Fruit fly (Drosophila melanogaster) whole organism, embryonic: ENCODE results near the gene Uba5.

ENCODE experiments used
- Abd-B ChIP-seq: fragments of 200-800 bp; sonication (Bioruptor generic); optimal IDR thresholded peaks from 2 replicates; lab custom pipeline; 2018; ENCODE audit warnings: missing biosample characterization, mild to moderate bottlenecking, missing genetic modification characterization, moderate library complexity
- Aef1 ChIP-seq: fragments of 200-800 bp; sonication (Bioruptor generic); IDR thresholded peaks from 3 replicates; pipeline ENCODE4 v1.3.6; 2022; ENCODE audit warnings: missing biosample characterization, missing genetic modification characterization
- Antp ChIP-seq: fragments of 200-800 bp; sonication (Bioruptor generic); optimal IDR thresholded peaks from 3 replicates; lab custom pipeline; 2016; ENCODE audit warnings: missing biosample characterization, missing genetic modification characterization
- B-H2 ChIP-seq: fragments of 200-800 bp; sonication (Bioruptor generic); optimal IDR thresholded peaks from 2 replicates; lab custom pipeline; 2018; ENCODE audit warnings: missing biosample characterization, mild to moderate bottlenecking, missing genetic modification characterization
- C15 ChIP-seq: fragments of 200-800 bp; sonication (Bioruptor generic); IDR thresholded peaks from 3 replicates; pipeline ENCODE4 v1.3.6; 2022; ENCODE audit warnings: missing biosample characterization, missing genetic modification characterization
- CG10431 ChIP-seq: fragments of 200-800 bp; sonication (Bioruptor generic); optimal IDR thresholded peaks from 3 replicates; lab custom pipeline; 2018; ENCODE audit warnings: missing biosample characterization, mild to moderate bottlenecking, missing genetic modification characterization
- CG10462 ChIP-seq: fragments of 200-800 bp; sonication (Bioruptor generic); optimal IDR thresholded peaks from 2 replicates; lab custom pipeline; 2016; ENCODE audit warnings: missing biosample characterization, missing genetic modification characterization
- CG11504 ChIP-seq: fragments of 200-800 bp; sonication (Bioruptor generic); optimal IDR thresholded peaks from 3 replicates; lab custom pipeline; 2019; ENCODE audit warnings: missing biosample characterization, mild to moderate bottlenecking, missing genetic modification characterization, moderate library complexity
- CG1233 ChIP-seq: fragments of 200-800 bp; sonication (Bioruptor generic); optimal IDR thresholded peaks from 4 replicates; lab custom pipeline; 2018; ENCODE audit warnings: missing biosample characterization, mild to moderate bottlenecking, missing genetic modification characterization
- CG12744 ChIP-seq: fragments of 200-800 bp; sonication (Bioruptor generic); optimal IDR thresholded peaks from 2 replicates; lab custom pipeline; 2016; ENCODE audit warnings: missing biosample characterization, missing genetic modification characterization
- CG13296 ChIP-seq: fragments of 200-800 bp; sonication (Bioruptor generic); optimal IDR thresholded peaks from 3 replicates; lab custom pipeline; 2018; ENCODE audit warnings: missing biosample characterization, mild to moderate bottlenecking, missing genetic modification characterization
- CG14667 ChIP-seq: fragments of 200-800 bp; sonication (Bioruptor generic); IDR thresholded peaks from 2 replicates; pipeline ENCODE4 v1.3.6; 2022; ENCODE audit warnings: missing biosample characterization, missing genetic modification characterization
- CG15011 ChIP-seq: fragments of 200-800 bp; sonication (Bioruptor generic); optimal IDR thresholded peaks from 3 replicates; lab custom pipeline; 2018; ENCODE audit warnings: missing biosample characterization, mild to moderate bottlenecking, missing genetic modification characterization
- CG15479 ChIP-seq: fragments of 200-800 bp; sonication (Bioruptor generic); optimal IDR thresholded peaks from 3 replicates; lab custom pipeline; 2019; ENCODE audit warnings: missing biosample characterization, mild to moderate bottlenecking, missing genetic modification characterization, moderate library complexity
- CG17385 ChIP-seq: fragments of 200-800 bp; sonication (Bioruptor generic); optimal IDR thresholded peaks from 3 replicates; lab custom pipeline; 2018; ENCODE audit warnings: missing biosample characterization, mild to moderate bottlenecking, missing genetic modification characterization
- CG2120 ChIP-seq: fragments of 200-800 bp; sonication (Bioruptor generic); optimal IDR thresholded peaks from 3 replicates; lab custom pipeline; 2016; ENCODE audit warnings: missing biosample characterization, missing genetic modification characterization
- CG4360 ChIP-seq: fragments of 200-800 bp; sonication (Bioruptor generic); IDR thresholded peaks from 2 replicates; pipeline ENCODE4 v1.3.6; 2022; ENCODE audit warnings: missing biosample characterization, missing genetic modification characterization
- Dek ChIP-seq: fragments of 200-800 bp; sonication (Bioruptor generic); optimal IDR thresholded peaks from 3 replicates; lab custom pipeline; 2019; ENCODE audit warnings: missing biosample characterization, mild to moderate bottlenecking, missing genetic modification characterization, moderate library complexity
- Dip3 ChIP-seq: fragments of 200-800 bp; sonication (Bioruptor generic); optimal IDR thresholded peaks from 3 replicates; lab custom pipeline; 2016; ENCODE audit warnings: missing biosample characterization, missing genetic modification characterization
- Fer1 ChIP-seq: fragments of 200-800 bp; sonication (Bioruptor generic); optimal IDR thresholded peaks from 2 replicates; lab custom pipeline; 2017; ENCODE audit warnings: missing biosample characterization, mild to moderate bottlenecking, missing genetic modification characterization
- Fer3 ChIP-seq: fragments of 200-800 bp; sonication (Bioruptor generic); optimal IDR thresholded peaks from 2 replicates; lab custom pipeline; 2018; ENCODE audit warnings: missing biosample characterization, mild to moderate bottlenecking, missing genetic modification characterization, moderate library complexity
- HHEX ChIP-seq: fragments of 200-800 bp; sonication (Bioruptor generic); optimal IDR thresholded peaks from 3 replicates; lab custom pipeline; 2017; ENCODE audit warnings: missing biosample characterization, mild to moderate bottlenecking, missing genetic modification characterization, missing genetic modification reagents
- HLHmδ ChIP-seq: fragments of 200-800 bp; sonication (Bioruptor generic); optimal IDR thresholded peaks from 2 replicates; lab custom pipeline; 2018; ENCODE audit warnings: missing biosample characterization, mild to moderate bottlenecking, missing genetic modification characterization, moderate library complexity
- HmgZ ChIP-seq: fragments of 200-800 bp; sonication (Bioruptor generic); optimal IDR thresholded peaks from 2 replicates; lab custom pipeline; 2018; ENCODE audit warnings: missing biosample characterization, mild to moderate bottlenecking, missing genetic modification characterization
- Oaz ChIP-seq: fragments of 200-800 bp; sonication (Bioruptor generic); IDR thresholded peaks from 2 replicates; pipeline ENCODE4 v1.3.6; 2022; ENCODE audit warnings: missing biosample characterization, missing genetic modification characterization
- Oli ChIP-seq: fragments of 200-800 bp; sonication (Bioruptor generic); optimal IDR thresholded peaks from 2 replicates; lab custom pipeline; 2018; ENCODE audit warnings: missing biosample characterization, mild to moderate bottlenecking, missing genetic modification characterization, moderate library complexity
- Sry-β ChIP-seq: fragments of 200-800 bp; sonication (Bioruptor generic); optimal IDR thresholded peaks from 2 replicates; lab custom pipeline; 2018; ENCODE audit warnings: missing biosample characterization, mild to moderate bottlenecking, missing genetic modification characterization, moderate library complexity
- Sry-δ ChIP-seq: fragments of 200-800 bp; sonication (Bioruptor generic); optimal IDR thresholded peaks from 2 replicates; lab custom pipeline; 2016; ENCODE audit warnings: missing biosample characterization, missing genetic modification characterization
- YL-1 ChIP-seq: fragments of 200-800 bp; sonication (Bioruptor generic); optimal IDR thresholded peaks from 3 replicates; lab custom pipeline; 2017; ENCODE audit warnings: missing biosample characterization, mild to moderate bottlenecking, missing genetic modification characterization
- amos ChIP-seq: fragments of 200-800 bp; sonication (Bioruptor generic); IDR thresholded peaks from 2 replicates; pipeline ENCODE4 v1.3.6; 2022; ENCODE audit warnings: missing biosample characterization, missing genetic modification characterization; ENCODE audit not compliant: partially characterized antibody
- ara ChIP-seq: fragments of 200-800 bp; sonication (Bioruptor generic); IDR thresholded peaks from 2 replicates; pipeline ENCODE4 v1.3.6; 2022; ENCODE audit warnings: missing biosample characterization, missing genetic modification characterization
- cas ChIP-seq: fragments of 200-800 bp; sonication (Bioruptor generic); IDR thresholded peaks from 2 replicates; pipeline ENCODE4 v1.3.6; 2022; ENCODE audit warnings: missing biosample characterization, missing genetic modification characterization
- chm ChIP-seq: fragments of 200-800 bp; sonication (Bioruptor generic); IDR thresholded peaks from 2 replicates; pipeline ENCODE4 v1.3.6; 2022; ENCODE audit warnings: missing biosample characterization, missing genetic modification characterization
- dimm ChIP-seq: fragments of 200-800 bp; sonication (Bioruptor generic); IDR thresholded peaks from 2 replicates; pipeline ENCODE4 v1.3.6; 2022; ENCODE audit warnings: missing biosample characterization, missing genetic modification characterization
- dpn ChIP-seq, 2 experiments: fragments of 200-800 bp; sonication (Bioruptor generic); optimal IDR thresholded peaks; 3 replicates each; lab custom pipeline; 2016; ENCODE audit warnings: missing biosample characterization in 2 of 2, missing genetic modification characterization in 2 of 2
- en ChIP-seq: fragments of 200-800 bp; sonication (Bioruptor generic); optimal IDR thresholded peaks from 2 replicates; lab custom pipeline; 2016; ENCODE audit warnings: missing biosample characterization, missing genetic modification characterization
- esg ChIP-seq: fragments of 200-800 bp; sonication (Bioruptor generic); conservative IDR thresholded peaks from 2 replicates; pipeline ENCODE4 v1.3.6; 2022; ENCODE audit warnings: missing biosample characterization, missing genetic modification characterization
- fd64A ChIP-seq: fragments of 200-800 bp; sonication (Bioruptor generic); optimal IDR thresholded peaks from 3 replicates; lab custom pipeline; 2018; ENCODE audit warnings: missing biosample characterization, mild to moderate bottlenecking, missing genetic modification characterization
- ind ChIP-seq: fragments of 200-800 bp; sonication (Bioruptor generic); optimal IDR thresholded peaks from 3 replicates; lab custom pipeline; 2016; ENCODE audit warnings: missing biosample characterization, missing genetic modification characterization
- knrl ChIP-seq: fragments of 200-800 bp; sonication (Bioruptor generic); IDR thresholded peaks from 3 replicates; pipeline ENCODE4 v1.3.6; 2022; ENCODE audit warnings: missing biosample characterization, missing genetic modification characterization; ENCODE audit not compliant: partially characterized antibody
- lab ChIP-seq: fragments of 200-800 bp; sonication (Bioruptor generic); optimal IDR thresholded peaks from 3 replicates; lab custom pipeline; 2017; ENCODE audit warnings: missing biosample characterization, missing genetic modification characterization, mild to moderate bottlenecking, moderate library complexity, missing genetic modification reagents
- lola ChIP-seq, 3 experiments: fragments of >200 bp in 2 of 3; fragments of 200-800 bp in 1 of 3; sonication (Bioruptor generic) in 1 of 3; optimal IDR thresholded peaks; 2 replicates each; lab custom pipeline; 2017 to 2019; ENCODE audit warnings: missing biosample characterization in 3 of 3, missing genetic modification characterization in 3 of 3, mild to moderate bottlenecking in 1 of 3, moderate library complexity in 1 of 3
- luna ChIP-seq: fragments of 200-800 bp; sonication (Bioruptor generic); optimal IDR thresholded peaks from 2 replicates; lab custom pipeline; 2016; ENCODE audit warnings: missing biosample characterization, missing genetic modification characterization
- mirr ChIP-seq: fragments of 200-800 bp; sonication (Bioruptor generic); optimal IDR thresholded peaks from 3 replicates; lab custom pipeline; 2018; ENCODE audit warnings: missing biosample characterization, mild to moderate bottlenecking, missing genetic modification characterization
- pho ChIP-seq: fragments of 200-800 bp; sonication (Bioruptor generic); optimal IDR thresholded peaks from 2 replicates; lab custom pipeline; 2016; ENCODE audit warnings: missing biosample characterization, missing genetic modification characterization
- stwl ChIP-seq: fragments of 200-800 bp; sonication (Bioruptor generic); optimal IDR thresholded peaks from 3 replicates; lab custom pipeline; 2018; ENCODE audit warnings: missing biosample characterization, mild to moderate bottlenecking, missing genetic modification characterization, moderate library complexity
- tgo ChIP-seq: fragments of 200-800 bp; sonication (Bioruptor generic); IDR thresholded peaks from 3 replicates; pipeline ENCODE4 v1.3.6; 2022; ENCODE audit warnings: missing biosample characterization, missing genetic modification characterization
- tup ChIP-seq: fragments of 200-800 bp; sonication (Bioruptor generic); optimal IDR thresholded peaks from 2 replicates; lab custom pipeline; 2016; ENCODE audit warnings: missing biosample characterization, mild to moderate bottlenecking, missing genetic modification characterization, moderate library complexity
- vvl ChIP-seq: fragments of 200-800 bp; sonication (Bioruptor generic); IDR thresholded peaks from 2 replicates; pipeline ENCODE4 v1.3.6; 2022; ENCODE audit warnings: missing biosample characterization, missing genetic modification characterization
- wdn ChIP-seq: fragments of 200-800 bp; sonication (Bioruptor generic); IDR thresholded peaks from 2 replicates; pipeline ENCODE4 v1.3.6; 2022; ENCODE audit warnings: missing biosample characterization, missing genetic modification characterization
- wor ChIP-seq: fragments of 200-800 bp; sonication (Bioruptor generic); IDR thresholded peaks from 2 replicates; pipeline ENCODE4 v1.3.6; 2022; ENCODE audit warnings: missing biosample characterization, missing genetic modification characterization
- zfh1 ChIP-seq: fragments of 200-800 bp; sonication (Bioruptor generic); IDR thresholded peaks from 3 replicates; pipeline ENCODE4 v1.3.6; 2022; ENCODE audit warnings: missing biosample characterization, missing genetic modification characterization

Gene Uba5

dm6 chrX:11440944-11441343, 42.4 kb upstream of the Uba5 start (continued):
- TF ChIP-seq HHEX (GFP tag; lab: Kevin White, UChicago), result no peak
- no peak for TF ChIP-seq stwl (tag; lab: Kevin White, UChicago)
- TF ChIP-seq pho (GFP tag; lab: Kevin White, UChicago), result no peak
- TF ChIP-seq Sry-δ (GFP tag; lab: Kevin White, UChicago), result no peak
- no peak for TF ChIP-seq HLHmδ (GFP tag; lab: Kevin White, UChicago)
- peak in 1 of 2 experiments; percentile 46 for TF ChIP-seq dpn (GFP tag; optimal IDR thresholded peaks at IDR 0.05; lab: Kevin White, UChicago)
- TF ChIP-seq wdn (GFP tag; lab: Robert Waterston, UW), result no peak
- TF ChIP-seq C15 (GFP tag; lab: Robert Waterston, UW), result no peak
- no peak for TF ChIP-seq cas (GFP tag; lab: Robert Waterston, UW)
- peak; percentile 56 for TF ChIP-seq Oli (tag; lab: Kevin White, UChicago)
- no peak for TF ChIP-seq CG12744
- no peak for TF ChIP-seq Aef1 (GFP tag; lab: Robert Waterston, UW)
- no peak for TF ChIP-seq Fer3 (tag; lab: Kevin White, UChicago)
- TF ChIP-seq Antp (GFP tag; lab: Kevin White, UChicago), result no peak
- no peak for TF ChIP-seq Sry-β (GFP tag; lab: Kevin White, UChicago)
- peak; percentile 73 for TF ChIP-seq CG11504 (tag; lab: Kevin White, UChicago)
- no peak for TF ChIP-seq CG15011 (GFP tag; lab: Kevin White, UChicago)
- no peak for TF ChIP-seq esg (GFP tag; lab: Robert Waterston, UW)
- TF ChIP-seq CG14667 (GFP tag; lab: Robert Waterston, UW), result no peak
- TF ChIP-seq fd64A (GFP tag; lab: Kevin White, UChicago), result no peak
- TF ChIP-seq CG15479 (GFP tag; lab: Kevin White, UChicago), result no peak
- no peak for TF ChIP-seq chm (GFP tag; lab: Robert Waterston, UW)
- TF ChIP-seq Fer1 (GFP tag; lab: Kevin White, UChicago), result peak; percentile 51
- TF ChIP-seq CG10462 (GFP tag; lab: Kevin White, UChicago), result no peak
- no peak for TF ChIP-seq wor (GFP tag; lab: Robert Waterston, UW)
- no peak for TF ChIP-seq lola (GFP tag; optimal IDR thresholded peaks at IDR 0.05; lab: Kevin White, UChicago)
- peak; percentile 60 for TF ChIP-seq CG13296
- TF ChIP-seq vvl (GFP tag; lab: Robert Waterston, UW), result 0 out of 2 replicates have a peak, but pooled peaks have one; percentile 6
- no peak for TF ChIP-seq mirr (GFP tag; lab: Kevin White, UChicago)
- TF ChIP-seq zfh1, result no peak
- TF ChIP-seq B-H2 (GFP tag; lab: Kevin White, UChicago), result no peak
- TF ChIP-seq tgo, result no peak
- TF ChIP-seq knrl, result no peak
- no peak for TF ChIP-seq ara (GFP tag; lab: Robert Waterston, UW)
- no peak for TF ChIP-seq Oaz (GFP tag; lab: Robert Waterston, UW)
- TF ChIP-seq HmgZ (tag; lab: Kevin White, UChicago), result no peak
- TF ChIP-seq tup (GFP tag; lab: Kevin White, UChicago), result no peak
- TF ChIP-seq CG1233, result peak; percentile 6
- peak; percentile 47 for TF ChIP-seq CG17385
- TF ChIP-seq lab, result peak; percentile 38
- TF ChIP-seq ind (GFP tag; lab: Kevin White, UChicago), result peak; percentile 24
- TF ChIP-seq luna, result no peak
- TF ChIP-seq en (GFP tag; lab: Kevin White, UChicago), result no peak
- no peak for TF ChIP-seq dimm
- TF ChIP-seq Abd-B (GFP tag; lab: Kevin White, UChicago), result no peak
- no peak for TF ChIP-seq Dek (tag; lab: Kevin White, UChicago)
- TF ChIP-seq CG10431 (GFP tag; lab: Kevin White, UChicago), result no peak
- no peak for TF ChIP-seq Dip3 (GFP tag; lab: Kevin White, UChicago)
- TF ChIP-seq CG2120 (GFP tag; lab: Kevin White, UChicago), result no peak
- no peak for TF ChIP-seq CG4360 (GFP tag; lab: Robert Waterston, UW)
- no peak for TF ChIP-seq YL-1 (GFP tag; lab: Kevin White, UChicago)
- TF ChIP-seq amos (GFP tag; lab: Robert Waterston, UW), result no peak
